Fruit fly (Drosophila melanogaster): ENCODE data around the gene CG11379.

DNA sequence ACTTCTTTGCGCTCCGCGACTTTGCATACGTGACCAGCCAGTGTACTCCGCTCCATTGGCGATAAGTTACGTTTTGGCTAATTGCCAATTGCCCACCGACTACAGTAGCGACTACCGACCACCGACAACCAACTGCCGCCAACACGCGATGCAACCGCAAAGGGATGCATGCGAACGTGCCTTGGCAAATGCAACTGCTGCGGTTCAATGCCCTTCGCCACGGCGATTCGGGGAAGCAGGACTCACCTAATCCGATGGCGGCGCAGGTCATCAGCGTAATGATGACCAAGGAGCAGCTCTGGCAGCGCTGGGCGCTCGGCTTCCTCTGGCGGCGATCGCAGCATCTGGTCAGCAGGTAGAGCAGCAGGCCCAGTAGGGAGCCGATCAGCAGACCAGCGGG lies 45.9 kb downstream of the CG11379 start:
- TF ChIP-seq CrebA (GFP tag; optimal IDR thresholded peaks at IDR 0.05; ENCODE audit: borderline replicate concordance): no peak
- TF ChIP-seq Abd-B (GFP tag; optimal IDR thresholded peaks at IDR 0.05): no peak
- TF ChIP-seq dl (GFP tag; optimal IDR thresholded peaks at IDR 0.05; ENCODE audit: insufficient read depth in 1 of 2, partially characterized antibody in 2 of 2): no peak

Data from whole organism, wandering third instar larva.